Worm (Caenorhabditis elegans): ENCODE measurements around the gene srj-10.

DNA sequence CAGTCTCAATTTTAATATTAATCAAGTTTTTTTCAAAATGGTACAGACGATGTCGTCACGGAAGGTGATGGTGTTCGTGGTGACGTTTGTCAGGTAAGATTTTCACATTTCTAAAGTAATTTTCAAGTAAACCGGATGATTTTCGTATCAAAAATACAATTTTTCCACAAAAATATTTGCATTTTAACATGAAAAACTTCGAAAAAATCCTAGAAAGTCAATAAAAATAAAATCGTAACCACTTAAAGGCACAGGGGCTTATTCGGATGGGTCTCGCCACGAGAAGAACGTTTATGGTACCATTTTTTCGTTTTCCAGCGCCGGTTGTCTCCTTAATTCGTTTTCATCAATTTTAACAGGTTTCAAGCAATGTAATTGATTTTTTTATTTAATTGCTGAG, 49.5 kb downstream of the srj-10 start, which contains the start of gene T10C6.6:
- TF ChIP-seq blmp-1 (tag; optimal IDR thresholded peaks at IDR 0.05; ENCODE audit: insufficient read depth): no peak
- TF ChIP-seq nhr-11 (tag; optimal IDR thresholded peaks at IDR 0.05): no peak
- no peak for TF ChIP-seq fos-1 (tag; optimal IDR thresholded peaks at IDR 0.05)
- TF ChIP-seq alr-1 (tag; optimal IDR thresholded peaks at IDR 0.05): no peak
- TF ChIP-seq unc-62 (GFP tag; optimal IDR thresholded peaks at IDR 0.05): no peak

Data from whole organism, L2 larva.